Worm (Caenorhabditis elegans): ENCODE results near the gene F55B12.2.
A peak's percentile ranks its signal among the peaks of the same experiment; 100 is the strongest.

Gene F55B12.2

ce11 chrV:13816877-13817276, at the start of gene F55B12.2:
TSS of gene F55B12.2 (minus strand) at chrV:13816977.
- TF ChIP-seq Y116A8C.19 (tag; optimal IDR thresholded peaks at IDR 0.05; ENCODE audit: borderline replicate concordance) (no peak), mab-9 (GFP tag; IDR thresholded peaks at IDR 0.05) (no peak), efl-3 (GFP tag; optimal IDR thresholded peaks at IDR 0.05) (no peak), nhr-19 (GFP tag; conservative IDR thresholded peaks at IDR 0.05) (no peak), tlp-1 (tag; optimal IDR thresholded peaks at IDR 0.05) (no peak), sptf-1 (tag; optimal IDR thresholded peaks at IDR 0.05) (no peak), snpc-4 (tag; optimal IDR thresholded peaks at IDR 0.05) (no peak), nhr-47 (tag; optimal IDR thresholded peaks at IDR 0.05) (no peak), zag-1 (tag; optimal IDR thresholded peaks at IDR 0.05) (no peak), hlh-4 (tag; optimal IDR thresholded peaks at IDR 0.05) (no peak), grh-1 (GFP tag; IDR thresholded peaks at IDR 0.05) (no peak), hlh-17 (GFP tag; optimal IDR thresholded peaks at IDR 0.05; ENCODE audit: borderline replicate concordance) (no peak)

- TF ChIP-seq nhr-85 (tag) (peak; percentile 61), dpl-1 (GFP tag; optimal IDR thresholded peaks at IDR 0.05) (no peak)
These were observed 49.6 kb upstream of the F55B12.2 start, which contains the start of gene nhr-175 for ce11 chrV:13866353-13866752. TSS of gene nhr-175 (plus strand) at chrV:13866691.

- TF ChIP-seq F16B12.6 (tag; optimal IDR thresholded peaks at IDR 0.05) (no peak), aha-1 (tag; optimal IDR thresholded peaks at IDR 0.05) (no peak), lin-39 (tag; optimal IDR thresholded peaks at IDR 0.05) (no peak), lin-13 (GFP tag; optimal IDR thresholded peaks at IDR 0.05) (no peak), fkh-8 (tag; optimal IDR thresholded peaks at IDR 0.05) (no peak), zip-4 (GFP tag; optimal IDR thresholded peaks at IDR 0.05) (no peak), isw-1 (GFP tag; IDR thresholded peaks at IDR 0.05) (no peak), snu-23 (GFP tag; optimal IDR thresholded peaks at IDR 0.05) (no peak), ceh-88 (GFP tag; IDR thresholded peaks at IDR 0.05) (no peak), zag-1 (tag; optimal IDR thresholded peaks at IDR 0.05) (no peak), unc-86 (tag; optimal IDR thresholded peaks at IDR 0.05) (no peak), fkh-4 (tag; optimal IDR thresholded peaks at IDR 0.05; ENCODE audit: borderline replicate concordance) (no peak), tbx-2 (tag; optimal IDR thresholded peaks at IDR 0.05) (no peak), nhr-90 (tag; optimal IDR thresholded peaks at IDR 0.05; ENCODE audit: poor library complexity) (no peak), sptf-1 (tag; optimal IDR thresholded peaks at IDR 0.05) (no peak), lin-14 (GFP tag; optimal IDR thresholded peaks at IDR 0.05) (no peak), ama-1 (optimal IDR thresholded peaks at IDR 0.05) (no peak), efl-3 (GFP tag; optimal IDR thresholded peaks at IDR 0.05) (no peak), lin-35 (GFP tag; optimal IDR thresholded peaks at IDR 0.05) (no peak), jun-1 (tag; optimal IDR thresholded peaks at IDR 0.05) (no peak)
These were observed 46.9 kb upstream of the F55B12.2 start for ce11 chrV:13863700-13864099.

ce11 chrV:13862505-13862904, 45.7 kb upstream of the F55B12.2 start, which contains the start of gene srx-137:
TSS of gene srx-137 (plus strand) at chrV:13862805.
- TF ChIP-seq nhr-19 (GFP tag; conservative IDR thresholded peaks at IDR 0.05) (no peak), elt-2 (tag; optimal IDR thresholded peaks at IDR 0.05) (no peak), nhr-90 (tag; optimal IDR thresholded peaks at IDR 0.05; ENCODE audit: poor library complexity) (no peak), nhr-237 (tag; optimal IDR thresholded peaks at IDR 0.05) (no peak), nhr-11 (tag; optimal IDR thresholded peaks at IDR 0.05) (no peak), ceh-88 (GFP tag; IDR thresholded peaks at IDR 0.05) (no peak), nhr-28 (tag; optimal IDR thresholded peaks at IDR 0.05) (no peak), Y116A8C.19 (tag; optimal IDR thresholded peaks at IDR 0.05; ENCODE audit: borderline replicate concordance) (no peak), ceh-63 (GFP tag; optimal IDR thresholded peaks at IDR 0.05) (no peak), ceh-82 (tag; optimal IDR thresholded peaks at IDR 0.05) (no peak), ztf-4 (tag; optimal IDR thresholded peaks at IDR 0.05) (no peak), swsn-7 (tag; optimal IDR thresholded peaks at IDR 0.05) (no peak), rnt-1 (tag; optimal IDR thresholded peaks at IDR 0.05) (no peak), pqm-1 (tag; optimal IDR thresholded peaks at IDR 0.05) (no peak)
